Fruit fly (Drosophila melanogaster) whole organism, embryonic: Measurements from ENCODE around the gene Rab3-GEF.

ENCODE experiments used
- Abd-B ChIP-seq: fragments of 200-800 bp; sonication (Bioruptor generic); optimal IDR thresholded peaks from 2 replicates; lab custom pipeline; 2018; ENCODE audit warnings: missing biosample characterization, mild to moderate bottlenecking, missing genetic modification characterization, moderate library complexity
- CG10267 ChIP-seq: fragments of 200-800 bp; sonication (Bioruptor generic); optimal IDR thresholded peaks from 2 replicates; lab custom pipeline; 2018; ENCODE audit warnings: missing biosample characterization, mild to moderate bottlenecking, missing genetic modification characterization, moderate library complexity
- CG11456 ChIP-seq: fragments of 200-800 bp; sonication (Bioruptor generic); IDR thresholded peaks from 3 replicates; pipeline ENCODE4 v1.3.6; 2022; ENCODE audit warnings: missing biosample characterization, missing genetic modification characterization
- CG13123 ChIP-seq: fragments of 200-800 bp; sonication (Bioruptor generic); optimal IDR thresholded peaks from 2 replicates; lab custom pipeline; 2016; ENCODE audit warnings: missing biosample characterization, missing genetic modification characterization
- CG13424 ChIP-seq: fragments of 200-800 bp; sonication (Bioruptor generic); optimal IDR thresholded peaks from 2 replicates; lab custom pipeline; 2019; ENCODE audit warnings: missing biosample characterization, mild to moderate bottlenecking, missing genetic modification characterization, moderate library complexity
- CG14710 ChIP-seq: fragments of 200-800 bp; sonication (Bioruptor generic); optimal IDR thresholded peaks from 3 replicates; lab custom pipeline; 2019; ENCODE audit warnings: missing biosample characterization, mild to moderate bottlenecking, missing genetic modification characterization, moderate library complexity
- CG1603 ChIP-seq: fragments of 200-800 bp; sonication (Bioruptor generic); optimal IDR thresholded peaks from 2 replicates; lab custom pipeline; 2019; ENCODE audit warnings: missing biosample characterization, mild to moderate bottlenecking, missing genetic modification characterization, moderate library complexity
- CG16815 ChIP-seq: fragments of 200-800 bp; sonication (Bioruptor generic); optimal IDR thresholded peaks from 3 replicates; lab custom pipeline; 2017; ENCODE audit warnings: missing biosample characterization, mild to moderate bottlenecking, missing genetic modification characterization
- CG17328 ChIP-seq: fragments of 200-800 bp; sonication (Bioruptor generic); IDR thresholded peaks from 2 replicates; pipeline ENCODE4 v1.3.6; 2022; ENCODE audit warnings: missing biosample characterization, missing genetic modification characterization
- CG18764 ChIP-seq: fragments of 200-800 bp; sonication (Bioruptor generic); optimal IDR thresholded peaks from 3 replicates; lab custom pipeline; 2016; ENCODE audit warnings: missing biosample characterization, missing genetic modification characterization
- CG2129 ChIP-seq: fragments of 200-800 bp; sonication (Bioruptor generic); IDR thresholded peaks from 2 replicates; pipeline ENCODE4 v1.3.6; 2022; ENCODE audit warnings: missing biosample characterization, missing genetic modification characterization; ENCODE audit not compliant: partially characterized antibody
- CG2199 ChIP-seq: fragments of 200-800 bp; sonication (Bioruptor generic); IDR thresholded peaks from 3 replicates; pipeline ENCODE4 v1.3.6; 2022; ENCODE audit warnings: missing biosample characterization, missing genetic modification characterization
- CG2712 ChIP-seq: fragments of 200-800 bp; optimal IDR thresholded peaks from 3 replicates; lab custom pipeline; 2019; ENCODE audit warnings: missing biosample characterization, mild to moderate bottlenecking, missing genetic modification characterization, moderate library complexity
- CG32532 ChIP-seq: fragments of 200-800 bp; sonication (Bioruptor generic); IDR thresholded peaks from 2 replicates; pipeline ENCODE4 v1.3.6; 2022; ENCODE audit warnings: missing biosample characterization, missing genetic modification characterization
- CG3995 ChIP-seq: fragments of 200-800 bp; sonication (Bioruptor generic); optimal IDR thresholded peaks from 3 replicates; lab custom pipeline; 2016; ENCODE audit warnings: missing biosample characterization, missing genetic modification characterization
- CG42726 ChIP-seq: fragments of 200-800 bp; sonication (Bioruptor generic); IDR thresholded peaks from 2 replicates; pipeline ENCODE4 v1.3.6; 2022; ENCODE audit warnings: missing biosample characterization, missing genetic modification characterization; ENCODE audit not compliant: partially characterized antibody
- CG43689 ChIP-seq: fragments of 200-800 bp; sonication (Bioruptor generic); IDR thresholded peaks from 2 replicates; pipeline ENCODE4 v1.3.6; 2022; ENCODE audit warnings: missing biosample characterization, missing genetic modification characterization
- CG4707 ChIP-seq: fragments of 200-800 bp; sonication (Bioruptor generic); optimal IDR thresholded peaks from 2 replicates; lab custom pipeline; 2018; ENCODE audit warnings: missing biosample characterization, mild to moderate bottlenecking, missing genetic modification characterization, moderate library complexity
- CG7987 ChIP-seq: fragments of 200-800 bp; sonication (Bioruptor generic); optimal IDR thresholded peaks from 2 replicates; lab custom pipeline; 2018; ENCODE audit warnings: missing biosample characterization, mild to moderate bottlenecking, missing genetic modification characterization, moderate library complexity
- CG9727 ChIP-seq: fragments of 200-800 bp; sonication (Bioruptor generic); optimal IDR thresholded peaks from 3 replicates; lab custom pipeline; 2017; ENCODE audit warnings: missing biosample characterization, mild to moderate bottlenecking, missing genetic modification characterization
- CG9932 ChIP-seq: fragments of 200-800 bp; sonication (Bioruptor generic); IDR thresholded peaks from 2 replicates; pipeline ENCODE4 v1.3.6; 2022; ENCODE audit warnings: missing biosample characterization, missing genetic modification characterization
- Dll ChIP-seq: fragments of 200-800 bp; sonication (Bioruptor generic); IDR thresholded peaks from 4 replicates; pipeline ENCODE4 v1.3.6; 2022; ENCODE audit warnings: missing biosample characterization, missing genetic modification characterization; ENCODE audit not compliant: partially characterized antibody
- Dp ChIP-seq: fragments of 200-800 bp; sonication (Bioruptor generic); optimal IDR thresholded peaks from 2 replicates; lab custom pipeline; 2018; ENCODE audit warnings: missing biosample characterization, mild to moderate bottlenecking, missing genetic modification characterization, moderate library complexity
- E2f2 ChIP-seq: fragments of 200-800 bp; sonication (Bioruptor generic); IDR thresholded peaks from 2 replicates; pipeline ENCODE4 v1.3.6; 2022; ENCODE audit warnings: missing biosample characterization, missing genetic modification characterization
- Ets97D ChIP-seq: fragments of 200-800 bp; sonication (Bioruptor generic); optimal IDR thresholded peaks from 3 replicates; lab custom pipeline; 2016; ENCODE audit warnings: missing biosample characterization, missing genetic modification characterization
- Fer3 ChIP-seq: fragments of 200-800 bp; sonication (Bioruptor generic); optimal IDR thresholded peaks from 2 replicates; lab custom pipeline; 2018; ENCODE audit warnings: missing biosample characterization, mild to moderate bottlenecking, missing genetic modification characterization, moderate library complexity
- HLH54F ChIP-seq: fragments of 200-800 bp; sonication (Bioruptor generic); optimal IDR thresholded peaks from 3 replicates; lab custom pipeline; 2016; ENCODE audit warnings: missing biosample characterization, missing genetic modification characterization
- Myb ChIP-seq: fragments of 200-800 bp; sonication (Bioruptor generic); optimal IDR thresholded peaks from 2 replicates; lab custom pipeline; 2016; ENCODE audit warnings: missing biosample characterization, missing genetic modification characterization
- NC2β ChIP-seq: fragments of 200-800 bp; sonication (Bioruptor generic); optimal IDR thresholded peaks from 2 replicates; lab custom pipeline; 2016; ENCODE audit warnings: missing biosample characterization, missing genetic modification characterization
- Pdp1 ChIP-seq, 2 experiments: fragments of 200-800 bp; sonication (Bioruptor generic); optimal IDR thresholded peaks; 3 replicates each; lab custom pipeline; 2016; ENCODE audit warnings: missing biosample characterization in 2 of 2, missing genetic modification characterization in 2 of 2, mild to moderate bottlenecking in 1 of 2, moderate library complexity in 1 of 2
- Sox100B ChIP-seq: fragments of 200-800 bp; sonication (Bioruptor generic); optimal IDR thresholded peaks from 3 replicates; lab custom pipeline; 2018; ENCODE audit warnings: missing biosample characterization, mild to moderate bottlenecking, missing genetic modification characterization
- Usf ChIP-seq: fragments of 200-800 bp; sonication (Bioruptor generic); optimal IDR thresholded peaks from 2 replicates; lab custom pipeline; 2017; ENCODE audit warnings: missing genotype, missing biosample characterization, missing genetic modification characterization
- YL-1 ChIP-seq: fragments of 200-800 bp; sonication (Bioruptor generic); optimal IDR thresholded peaks from 3 replicates; lab custom pipeline; 2017; ENCODE audit warnings: missing biosample characterization, mild to moderate bottlenecking, missing genetic modification characterization
- ara ChIP-seq: fragments of 200-800 bp; sonication (Bioruptor generic); IDR thresholded peaks from 2 replicates; pipeline ENCODE4 v1.3.6; 2022; ENCODE audit warnings: missing biosample characterization, missing genetic modification characterization
- ase ChIP-seq: fragments of 200-800 bp; sonication (Bioruptor generic); IDR thresholded peaks from 3 replicates; pipeline ENCODE4 v1.3.6; 2022; ENCODE audit warnings: missing biosample characterization, missing genetic modification characterization
- az2 ChIP-seq: fragments of 200-800 bp; sonication (Bioruptor generic); optimal IDR thresholded peaks from 3 replicates; lab custom pipeline; 2016; ENCODE audit warnings: missing biosample characterization, missing genetic modification characterization
- da ChIP-seq: fragments of 200-800 bp; sonication (Bioruptor generic); optimal IDR thresholded peaks from 2 replicates; lab custom pipeline; 2016; ENCODE audit warnings: missing biosample characterization, missing genetic modification characterization
- esg ChIP-seq: fragments of 200-800 bp; sonication (Bioruptor generic); conservative IDR thresholded peaks from 2 replicates; pipeline ENCODE4 v1.3.6; 2022; ENCODE audit warnings: missing biosample characterization, missing genetic modification characterization
- eve ChIP-seq, 2 experiments: fragments of >200 bp; optimal IDR thresholded peaks; 2 replicates each; lab custom pipeline; 2017; ENCODE audit warnings: missing biosample characterization in 2 of 2, missing genetic modification characterization in 2 of 2
- fd64A ChIP-seq: fragments of 200-800 bp; sonication (Bioruptor generic); optimal IDR thresholded peaks from 3 replicates; lab custom pipeline; 2018; ENCODE audit warnings: missing biosample characterization, mild to moderate bottlenecking, missing genetic modification characterization
- grau ChIP-seq: fragments of 200-800 bp; optimal IDR thresholded peaks from 3 replicates; lab custom pipeline; 2019; ENCODE audit warnings: missing biosample characterization, mild to moderate bottlenecking, missing genetic modification characterization, moderate library complexity
- mld ChIP-seq: fragments of 200-800 bp; sonication (Bioruptor generic); IDR thresholded peaks from 3 replicates; pipeline ENCODE4 v1.3.6; 2022; ENCODE audit warnings: missing biosample characterization, missing genetic modification characterization; ENCODE audit not compliant: partially characterized antibody
- nmo ChIP-seq: fragments of 200-800 bp; sonication (Bioruptor generic); optimal IDR thresholded peaks from 2 replicates; lab custom pipeline; 2018; ENCODE audit warnings: missing biosample characterization, mild to moderate bottlenecking, missing genetic modification characterization, moderate library complexity
- run ChIP-seq: fragments of 200-800 bp; sonication (Bioruptor generic); optimal IDR thresholded peaks from 3 replicates; lab custom pipeline; 2018; ENCODE audit warnings: missing biosample characterization, mild to moderate bottlenecking, missing genetic modification characterization
- sd ChIP-seq: fragments of 200-800 bp; sonication (Bioruptor generic); optimal IDR thresholded peaks from 3 replicates; lab custom pipeline; 2018; ENCODE audit warnings: missing biosample characterization, mild to moderate bottlenecking, missing genetic modification characterization, moderate library complexity
- sqz ChIP-seq: fragments of 200-800 bp; sonication (Bioruptor generic); optimal IDR thresholded peaks from 3 replicates; lab custom pipeline; 2018; ENCODE audit warnings: missing biosample characterization, mild to moderate bottlenecking, missing genetic modification characterization
- sug ChIP-seq: fragments of 200-800 bp; optimal IDR thresholded peaks from 2 replicates; lab custom pipeline; 2019; ENCODE audit warnings: missing biosample characterization, mild to moderate bottlenecking, missing genetic modification characterization, moderate library complexity
- tna ChIP-seq: fragments of 200-800 bp; sonication (Bioruptor generic); IDR thresholded peaks from 2 replicates; pipeline ENCODE4 v1.3.6; 2022; ENCODE audit warnings: missing biosample characterization, missing genetic modification characterization; ENCODE audit not compliant: partially characterized antibody
- unpg ChIP-seq: fragments of 200-800 bp; sonication (Bioruptor generic); optimal IDR thresholded peaks from 3 replicates; lab custom pipeline; 2018; ENCODE audit warnings: missing biosample characterization, mild to moderate bottlenecking, missing genetic modification characterization, moderate library complexity

Rab3-GEF gene

DNA sequence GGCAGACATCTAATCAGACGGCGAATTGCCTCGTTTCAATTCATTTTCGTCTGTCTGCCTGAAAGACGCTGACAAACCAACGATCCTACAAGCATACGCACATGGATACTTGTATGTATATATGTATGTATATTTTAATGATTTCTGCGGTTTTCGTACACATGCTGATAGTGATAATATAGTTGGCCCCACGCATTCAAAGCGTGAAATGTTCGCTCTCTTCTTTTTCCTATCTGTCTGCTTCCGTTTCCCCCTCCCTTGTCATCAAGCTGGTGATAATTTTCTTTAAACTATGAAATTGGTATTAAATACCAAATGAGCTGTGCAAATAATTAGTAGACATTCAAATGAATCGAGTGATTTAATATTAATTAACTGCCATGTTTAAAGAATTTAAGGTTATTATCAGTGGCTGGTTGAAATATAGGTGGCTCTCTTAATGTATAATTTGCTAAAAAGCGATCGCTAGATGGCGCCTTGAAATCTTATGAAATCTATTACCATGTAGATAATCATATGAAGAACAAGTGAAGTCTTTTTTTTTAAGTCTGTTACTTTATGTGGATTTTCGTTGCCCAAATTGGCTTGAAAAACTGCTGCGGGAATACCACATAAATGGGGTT, 8.6 kb upstream of the Rab3-GEF start, which contains the start of gene CG33177 (continued):
- TF ChIP-seq CG1603 (peak; percentile 37), Ets97D (peak; percentile 18), CG14710 (tag; lab: Kevin White, UChicago) (peak; percentile 10), CG2712 (tag; lab: Kevin White, UChicago) (peak; percentile 42), CG10267 (tag; lab: Kevin White, UChicago) (peak; percentile 33), CG17328 (GFP tag; lab: Robert Waterston, UW) (peak; percentile 21; the same call in 1 of the 2 replicates), Sox100B (GFP tag; lab: Kevin White, UChicago) (no peak), da (peak; percentile 4), ara (GFP tag; lab: Robert Waterston, UW) (no peak), mld (no peak), CG18764 (GFP tag; lab: Kevin White, UChicago) (no peak), esg (GFP tag; lab: Robert Waterston, UW) (no peak), nmo (GFP tag; lab: Kevin White, UChicago) (peak; percentile 19), CG7987 (peak; percentile 97), CG13123 (GFP tag; lab: Kevin White, UChicago) (no peak), Pdp1 (GFP tag; optimal IDR thresholded peaks at IDR 0.05; lab: Kevin White, UChicago) (peak; percentile 10 to 84), CG32532 (GFP tag; lab: Robert Waterston, UW) (peak; percentile 21; the same call in 1 of the 2 replicates), fd64A (no peak), CG4707 (GFP tag; lab: Kevin White, UChicago) (no peak), NC2β (GFP tag; lab: Kevin White, UChicago) (no peak), CG2129 (GFP tag; lab: Robert Waterston, UW) (no peak), CG16815 (GFP tag; lab: Kevin White, UChicago) (no peak), CG43689 (no peak), grau (tag; lab: Kevin White, UChicago) (peak; percentile 29), CG11456 (peak; percentile 60; the same call in 1 of the 3 replicates), YL-1 (GFP tag; lab: Kevin White, UChicago) (no peak), Dll (GFP tag; lab: Robert Waterston, UW) (no peak), eve (GFP tag; optimal IDR thresholded peaks at IDR 0.05; lab: Kevin White, UChicago) (peak in 1 of 2 experiments; percentile 68), run (tag; lab: Kevin White, UChicago) (peak; percentile 23), Fer3 (tag; lab: Kevin White, UChicago) (peak; percentile 20), unpg (GFP tag; lab: Kevin White, UChicago) (peak; percentile 0), az2 (GFP tag; lab: Kevin White, UChicago) (peak; percentile 9), Usf (GFP tag; lab: Kevin White, UChicago) (no peak), E2f2 (GFP tag; lab: Robert Waterston, UW) (0 out of 2 replicates have a peak, but pooled peaks have one; percentile 9), ase (GFP tag; lab: Robert Waterston, UW) (no peak), tna (GFP tag; lab: Robert Waterston, UW) (no peak), CG9727 (GFP tag; lab: Kevin White, UChicago) (no peak), Myb (GFP tag; lab: Kevin White, UChicago) (peak; percentile 82), CG9932 (GFP tag; lab: Robert Waterston, UW) (peak; percentile 22; the same call in 1 of the 2 replicates), CG13424 (tag; lab: Kevin White, UChicago) (peak; percentile 21), sug (peak; percentile 74), sd (peak; percentile 74), Abd-B (GFP tag; lab: Kevin White, UChicago) (peak; percentile 9), CG42726 (GFP tag; lab: Robert Waterston, UW) (no peak), CG3995 (GFP tag; lab: Kevin White, UChicago) (peak; percentile 31), CG2199 (GFP tag; lab: Robert Waterston, UW) (peak; percentile 83; the same call in 2 of the 3 replicates), HLH54F (GFP tag; lab: Kevin White, UChicago) (no peak), Dp (GFP tag; lab: Kevin White, UChicago) (peak; percentile 8), sqz (GFP tag; lab: Kevin White, UChicago) (no peak)
